Fruit fly (Drosophila melanogaster) whole organism, prepupa: ENCODE data around the gene CG7183.
A peak's percentile ranks its signal among the peaks of the same experiment; 100 is the strongest.

ENCODE experiments used
- Blimp-1 ChIP-seq: fragments of 200-800 bp; sonication (Bioruptor generic); optimal IDR thresholded peaks from 3 replicates; lab custom pipeline; 2017; ENCODE audit warnings: missing biosample characterization, missing genetic modification characterization, mild to moderate bottlenecking, moderate library complexity, missing genetic modification reagents
- CG10669 ChIP-seq: fragments of 200-800 bp; sonication (Bioruptor generic); optimal IDR thresholded peaks from 3 replicates; lab custom pipeline; 2018; ENCODE audit warnings: missing biosample characterization, mild to moderate bottlenecking, missing genetic modification characterization, moderate library complexity
- CG11294 ChIP-seq: fragments of 200-800 bp; sonication (Bioruptor generic); IDR thresholded peaks from 2 replicates; pipeline ENCODE4 v1.3.6; 2022; ENCODE audit warnings: missing biosample characterization, missing genetic modification characterization
- CG11762 ChIP-seq: fragments of 200-800 bp; sonication (Bioruptor generic); optimal IDR thresholded peaks from 3 replicates; lab custom pipeline; 2016; ENCODE audit warnings: missing biosample characterization, missing genetic modification characterization; ENCODE audit not compliant: insufficient read depth
- CG1621 ChIP-seq: fragments of 200-800 bp; sonication (Bioruptor generic); optimal IDR thresholded peaks from 3 replicates; lab custom pipeline; 2018; ENCODE audit warnings: missing biosample characterization, mild to moderate bottlenecking, missing genetic modification characterization
- CG16779 ChIP-seq: fragments of 200-800 bp; sonication (Bioruptor generic); optimal IDR thresholded peaks from 3 replicates; lab custom pipeline; 2017; ENCODE audit warnings: missing biosample characterization, mild to moderate bottlenecking, missing genetic modification characterization
- CG3032 ChIP-seq: fragments of 200-800 bp; optimal IDR thresholded peaks from 2 replicates; lab custom pipeline; 2019; ENCODE audit warnings: missing biosample characterization, mild to moderate bottlenecking, missing genetic modification characterization, moderate library complexity
- CG31627 ChIP-seq: fragments of 200-800 bp; sonication (Bioruptor generic); optimal IDR thresholded peaks from 3 replicates; lab custom pipeline; 2016; ENCODE audit warnings: missing biosample characterization, missing genetic modification characterization
- CG32006 ChIP-seq: fragments of 200-800 bp; sonication (Bioruptor generic); optimal IDR thresholded peaks from 3 replicates; lab custom pipeline; 2017; ENCODE audit warnings: missing biosample characterization, mild to moderate bottlenecking, missing genetic modification characterization
- CG34406 ChIP-seq: fragments of 200-800 bp; sonication (Bioruptor generic); optimal IDR thresholded peaks from 3 replicates; lab custom pipeline; 2016; ENCODE audit warnings: missing biosample characterization, missing genetic modification characterization
- CG4318 ChIP-seq: fragments of 200-800 bp; sonication (Bioruptor generic); optimal IDR thresholded peaks from 3 replicates; lab custom pipeline; 2017; ENCODE audit warnings: missing biosample characterization, mild to moderate bottlenecking, missing genetic modification characterization
- CG6163 ChIP-seq: fragments of 200-800 bp; sonication (Bioruptor generic); IDR thresholded peaks from 3 replicates; pipeline ENCODE4 v1.3.6; 2022; ENCODE audit warnings: missing biosample characterization, missing genetic modification characterization
- CG6276 ChIP-seq: fragments of 200-800 bp; sonication (Bioruptor generic); optimal IDR thresholded peaks from 2 replicates; lab custom pipeline; 2017; ENCODE audit warnings: missing biosample characterization, mild to moderate bottlenecking, missing genetic modification characterization
- CG6792 ChIP-seq: fragments of 200-800 bp; sonication (Bioruptor generic); optimal IDR thresholded peaks from 3 replicates; lab custom pipeline; 2016; ENCODE audit warnings: missing biosample characterization, missing genetic modification characterization
- CG6808 ChIP-seq: fragments of 200-800 bp; sonication (Bioruptor generic); optimal IDR thresholded peaks from 3 replicates; lab custom pipeline; 2017; ENCODE audit warnings: missing biosample characterization, missing genetic modification characterization, mild to moderate bottlenecking, moderate library complexity, missing genetic modification reagents
- CG6854 ChIP-seq: fragments of 200-800 bp; sonication (Bioruptor generic); optimal IDR thresholded peaks from 2 replicates; lab custom pipeline; 2017; ENCODE audit warnings: missing biosample characterization, mild to moderate bottlenecking, missing genetic modification characterization
- CG7368 ChIP-seq: fragments of 200-800 bp; sonication (Bioruptor generic); optimal IDR thresholded peaks from 3 replicates; lab custom pipeline; 2016; ENCODE audit warnings: missing biosample characterization, missing genetic modification characterization
- CG8119 ChIP-seq: fragments of 200-800 bp; sonication (Bioruptor generic); IDR thresholded peaks from 3 replicates; pipeline ENCODE4 v1.3.6; 2022; ENCODE audit warnings: missing biosample characterization, missing genetic modification characterization
- CG9139 ChIP-seq: fragments of 200-800 bp; sonication (Bioruptor generic); optimal IDR thresholded peaks from 3 replicates; lab custom pipeline; 2017; ENCODE audit warnings: missing biosample characterization, mild to moderate bottlenecking, missing genetic modification characterization
- Eip75B ChIP-seq: fragments of 200-800 bp; sonication (Bioruptor generic); optimal IDR thresholded peaks from 3 replicates; lab custom pipeline; 2016; ENCODE audit warnings: missing biosample characterization, missing genetic modification characterization
- Eip78C ChIP-seq: fragments of 200-800 bp; sonication (Bioruptor generic); peaks from one replicate; lab custom pipeline; 2016; ENCODE audit warnings: missing biosample characterization, missing genetic modification characterization
- Eip93F ChIP-seq: fragments of 200-800 bp; sonication (Bioruptor generic); optimal IDR thresholded peaks from 2 replicates; lab custom pipeline; 2016; ENCODE audit warnings: missing biosample characterization, mild to moderate bottlenecking, missing genetic modification characterization
- Ets21C ChIP-seq: fragments of 200-800 bp; sonication (Bioruptor generic); optimal IDR thresholded peaks from 3 replicates; lab custom pipeline; 2016; ENCODE audit warnings: missing biosample characterization, missing genetic modification characterization
- Gug ChIP-seq: fragments of 200-800 bp; sonication (Bioruptor generic); IDR thresholded peaks from 2 replicates; pipeline ENCODE4 v1.3.6; 2022; ENCODE audit warnings: missing biosample characterization, missing genetic modification characterization
- Hr38 ChIP-seq: sonication (Bioruptor generic); optimal IDR thresholded peaks from 2 replicates; lab custom pipeline; 2016; ENCODE audit warnings: missing biosample characterization, missing genetic modification characterization
- Hr39 ChIP-seq: fragments of 200-800 bp; sonication (Bioruptor generic); optimal IDR thresholded peaks from 2 replicates; lab custom pipeline; 2016; ENCODE audit warnings: missing biosample characterization, missing genetic modification characterization
- Lpt ChIP-seq: fragments of 200-800 bp; sonication (Bioruptor generic); optimal IDR thresholded peaks from 3 replicates; lab custom pipeline; 2016; ENCODE audit warnings: missing biosample characterization, missing genetic modification characterization
- Smox ChIP-seq: fragments of 200-800 bp; sonication (Bioruptor generic); optimal IDR thresholded peaks from 3 replicates; lab custom pipeline; 2016; ENCODE audit warnings: missing biosample characterization, missing genetic modification characterization
- Sox102F ChIP-seq: fragments of 200-800 bp; sonication (Bioruptor generic); optimal IDR thresholded peaks from 2 replicates; lab custom pipeline; 2016; ENCODE audit warnings: missing biosample characterization, mild to moderate bottlenecking, missing genetic modification characterization
- Sox14 ChIP-seq: fragments of 200-800 bp; sonication (Bioruptor generic); optimal IDR thresholded peaks from 3 replicates; lab custom pipeline; 2016; ENCODE audit warnings: missing biosample characterization, missing genetic modification characterization
- Sox15 ChIP-seq: fragments of 200-800 bp; sonication (Bioruptor generic); optimal IDR thresholded peaks from 3 replicates; lab custom pipeline; 2016; ENCODE audit warnings: missing biosample characterization, missing genetic modification characterization
- cyc ChIP-seq: fragments of 200-800 bp; sonication (Bioruptor generic); optimal IDR thresholded peaks from 3 replicates; lab custom pipeline; 2016; ENCODE audit warnings: missing biosample characterization, missing genetic modification characterization
- dsx ChIP-seq: fragments of 200-800 bp; optimal IDR thresholded peaks from 3 replicates; lab custom pipeline; 2019; ENCODE audit warnings: missing biosample characterization, mild to moderate bottlenecking, missing genetic modification characterization, moderate library complexity; ENCODE audit not compliant: poor library complexity, severe bottlenecking
- esn ChIP-seq: fragments of 200-800 bp; sonication (Bioruptor generic); optimal IDR thresholded peaks from 2 replicates; lab custom pipeline; 2016; ENCODE audit warnings: missing biosample characterization, mild to moderate bottlenecking, missing genetic modification characterization, moderate library complexity
- fd59A ChIP-seq: fragments of 200-800 bp; sonication (Bioruptor generic); optimal IDR thresholded peaks from 2 replicates; lab custom pipeline; 2017; ENCODE audit warnings: missing biosample characterization, mild to moderate bottlenecking, missing genetic modification characterization, missing genetic modification reagents
- fd85E ChIP-seq: fragments of 200-800 bp; sonication (Bioruptor generic); optimal IDR thresholded peaks from 3 replicates; lab custom pipeline; 2016; ENCODE audit warnings: missing biosample characterization, missing genetic modification characterization
- fkh ChIP-seq: fragments of 200-800 bp; sonication (Bioruptor generic); optimal IDR thresholded peaks from 3 replicates; lab custom pipeline; 2017; ENCODE audit warnings: missing biosample characterization, mild to moderate bottlenecking, missing genetic modification characterization, moderate library complexity
- net ChIP-seq: fragments of 200-800 bp; sonication (Bioruptor generic); optimal IDR thresholded peaks from 3 replicates; lab custom pipeline; 2016; ENCODE audit warnings: missing biosample characterization, missing genetic modification characterization
- pdm3 ChIP-seq: fragments of 200-800 bp; sonication (Bioruptor generic); optimal IDR thresholded peaks from 3 replicates; lab custom pipeline; 2016; ENCODE audit warnings: missing biosample characterization, missing genetic modification characterization
- salr ChIP-seq, 2 experiments: fragments of 200-800 bp; sonication (Bioruptor generic); optimal IDR thresholded peaks; 3 replicates each; lab custom pipeline; 2016 to 2018; ENCODE audit warnings: missing biosample characterization in 2 of 2, missing genetic modification characterization in 2 of 2, mild to moderate bottlenecking in 1 of 2
- spab ChIP-seq: fragments of 200-800 bp; sonication (Bioruptor generic); optimal IDR thresholded peaks from 2 replicates; lab custom pipeline; 2017; ENCODE audit warnings: missing biosample characterization, mild to moderate bottlenecking, missing genetic modification characterization, missing genetic modification reagents
- ss ChIP-seq, 2 experiments: fragments of 200-800 bp; sonication (Bioruptor generic); optimal IDR thresholded peaks; 2 replicates in 1 of 2; 3 replicates in 1 of 2; lab custom pipeline; 2017 to 2018; ENCODE audit warnings: mild to moderate bottlenecking in 2 of 2, missing biosample characterization in 2 of 2, missing genetic modification characterization in 2 of 2, moderate library complexity in 1 of 2
- svp ChIP-seq: fragments of 200-800 bp; sonication (Bioruptor generic); peaks from one replicate; lab custom pipeline; 2016; ENCODE audit warnings: missing biosample characterization, missing genetic modification characterization
- topi ChIP-seq: fragments of 200-800 bp; sonication (Bioruptor generic); optimal IDR thresholded peaks from 3 replicates; lab custom pipeline; 2016; ENCODE audit warnings: missing biosample characterization, missing genetic modification characterization
- vri ChIP-seq: fragments of 200-800 bp; sonication (Bioruptor generic); optimal IDR thresholded peaks from 3 replicates; lab custom pipeline; 2016; ENCODE audit warnings: missing biosample characterization, mild to moderate bottlenecking, missing genetic modification characterization

Gene CG7183

DNA sequence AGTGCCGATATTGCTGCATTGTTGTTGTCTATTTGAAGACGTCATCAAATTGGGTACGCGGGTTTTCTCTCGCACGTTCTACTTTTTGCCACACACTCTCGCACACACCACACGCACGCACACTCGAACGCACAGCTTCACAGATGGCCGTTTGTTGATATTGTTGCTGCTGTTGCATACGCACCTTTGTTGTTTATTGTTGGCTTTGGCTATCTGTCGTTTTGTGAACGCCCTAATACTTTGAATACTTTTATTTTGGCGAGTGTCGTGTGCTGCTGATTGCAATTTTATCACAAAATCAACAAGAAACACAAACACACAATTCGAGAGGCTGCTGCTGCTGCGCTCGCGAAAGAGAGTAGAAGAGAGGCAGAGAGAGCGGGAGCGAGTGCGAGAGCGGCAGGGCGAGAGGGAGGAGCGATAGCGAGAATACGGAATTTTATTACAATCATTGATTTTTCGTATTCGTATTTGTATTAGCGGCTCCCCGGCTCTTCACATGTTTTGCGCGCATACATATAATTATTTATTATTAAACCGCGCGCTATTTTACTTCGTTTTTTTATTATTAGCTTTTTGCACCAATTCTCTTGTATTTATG, 21.9 kb downstream of the CG7183 start (continued):
- TF ChIP-seq cyc (GFP tag; lab: Kevin White, UChicago): no peak

DNA sequence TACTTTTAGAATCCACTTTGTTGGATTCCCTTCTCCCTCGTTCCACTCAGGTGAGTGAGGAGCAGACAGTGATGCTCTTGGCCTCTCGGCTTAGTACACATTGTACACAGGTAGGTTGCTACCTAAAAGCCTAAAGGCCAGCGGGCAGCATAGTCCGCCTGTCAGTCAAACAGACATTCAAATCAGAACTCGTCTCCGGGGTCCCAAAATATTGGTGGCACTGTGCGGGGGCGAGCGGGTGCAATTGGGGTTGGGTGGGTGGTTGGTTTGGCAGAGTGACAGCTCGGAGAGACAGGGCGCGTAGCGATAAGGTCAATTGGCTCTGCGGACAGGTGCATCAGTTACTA, 22.7 kb downstream of the CG7183 start:
- TF ChIP-seq CG31627 (GFP tag; lab: Kevin White, UChicago): no peak

DNA sequence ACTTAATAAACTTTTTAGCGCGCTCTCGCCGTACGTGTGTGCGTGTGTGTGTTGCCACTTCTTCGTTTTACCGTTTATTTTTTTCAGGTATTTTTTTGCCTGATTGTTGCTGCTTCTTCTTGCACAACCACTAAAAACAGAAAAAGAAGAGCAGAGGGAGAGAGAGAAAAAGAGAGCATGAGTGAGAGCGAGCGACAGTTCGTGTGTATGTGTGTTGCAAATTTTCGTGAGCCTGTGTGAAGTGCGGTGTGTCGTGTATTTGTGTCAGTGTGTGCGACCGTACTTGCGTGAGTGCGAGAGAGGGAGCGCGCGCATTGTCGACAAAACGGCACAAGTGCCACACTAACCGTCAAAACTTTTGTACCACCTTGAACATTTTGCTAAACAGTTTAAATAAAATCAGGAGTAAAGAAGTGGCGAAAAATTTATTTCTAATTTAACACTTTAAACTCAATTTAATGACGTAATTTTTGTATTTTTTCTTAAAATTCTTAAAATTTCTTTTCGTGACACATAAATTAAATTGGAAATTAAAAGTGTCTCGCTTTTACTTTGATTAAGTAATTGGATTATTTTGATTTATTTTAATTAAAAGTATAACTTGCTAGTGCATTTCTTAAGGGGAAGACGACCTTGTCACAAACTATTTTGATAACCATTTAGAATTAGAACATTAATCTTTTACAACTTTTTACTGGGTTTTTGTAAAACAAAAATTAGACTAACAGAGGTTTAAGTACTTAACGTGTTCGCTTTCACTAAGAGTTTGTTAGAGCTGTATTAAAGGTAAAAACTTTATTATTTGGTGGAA, 23.3 kb downstream of the CG7183 start:
- peak; percentile 34 for TF ChIP-seq fd59A (GFP tag; lab: Kevin White, UChicago)
- TF ChIP-seq CG31627 (GFP tag; lab: Kevin White, UChicago): peak; percentile 58
- TF ChIP-seq Ets21C (GFP tag; lab: Kevin White, UChicago): peak; percentile 41
- peak; percentile 45 for TF ChIP-seq Hr39 (GFP tag; lab: Kevin White, UChicago)
- TF ChIP-seq Eip75B: peak; percentile 42
- TF ChIP-seq salr (GFP tag; optimal IDR thresholded peaks at IDR 0.05; lab: Kevin White, UChicago): peak; percentile 64 to 75
- TF ChIP-seq CG7368: peak; percentile 10
- peak; percentile 25 for TF ChIP-seq CG6792 (GFP tag; lab: Kevin White, UChicago)
- peak; percentile 77 for TF ChIP-seq vri (GFP tag; lab: Kevin White, UChicago)
- peak; percentile 92 for TF ChIP-seq CG9139 (GFP tag; lab: Kevin White, UChicago)
- TF ChIP-seq CG34406 (GFP tag; lab: Kevin White, UChicago): peak; percentile 23
- no peak for TF ChIP-seq CG6163
- peak; percentile 79 for TF ChIP-seq spab (GFP tag; lab: Kevin White, UChicago)
- TF ChIP-seq CG11762 (GFP tag; lab: Kevin White, UChicago): no peak
- no peak for TF ChIP-seq CG8119 (GFP tag; lab: Robert Waterston, UW)
- peak; percentile 63 for TF ChIP-seq Smox
- peak; percentile 50 for TF ChIP-seq Sox102F (GFP tag; lab: Kevin White, UChicago)
- TF ChIP-seq CG1621: peak; percentile 91
- TF ChIP-seq topi (GFP tag; lab: Kevin White, UChicago): peak; percentile 54
- peak; percentile 76 for TF ChIP-seq CG3032 (tag; lab: Kevin White, UChicago)
- no peak for TF ChIP-seq Gug (GFP tag; lab: Robert Waterston, UW)
- TF ChIP-seq dsx (GFP tag; lab: Kevin White, UChicago): peak; percentile 86
- TF ChIP-seq ss (GFP tag; optimal IDR thresholded peaks at IDR 0.05; lab: Kevin White, UChicago): peak; percentile 95 to 96
- peak; percentile 53 for TF ChIP-seq CG4318
- no peak for TF ChIP-seq CG11294 (GFP tag; lab: Robert Waterston, UW)
- TF ChIP-seq Sox14 (GFP tag; lab: Kevin White, UChicago): peak; percentile 59
- peak; percentile 17 for TF ChIP-seq fkh
- peak; percentile 49 for TF ChIP-seq Sox15
- TF ChIP-seq CG10669 (GFP tag; lab: Kevin White, UChicago): peak; percentile 65
- TF ChIP-seq cyc (GFP tag; lab: Kevin White, UChicago): peak; percentile 17
- peak; percentile 74 for TF ChIP-seq esn (GFP tag; lab: Kevin White, UChicago)
- TF ChIP-seq Lpt (GFP tag; lab: Kevin White, UChicago): peak; percentile 79
- peak; percentile 67 for TF ChIP-seq CG32006 (GFP tag; lab: Kevin White, UChicago)
- peak; percentile 96 for TF ChIP-seq CG6276
- peak; percentile 65 for TF ChIP-seq pdm3 (GFP tag; lab: Kevin White, UChicago)
- TF ChIP-seq CG6854 (GFP tag; lab: Kevin White, UChicago): peak; percentile 86
- TF ChIP-seq Hr38 (GFP tag; lab: Kevin White, UChicago): no peak
- TF ChIP-seq Blimp-1 (GFP tag; lab: Kevin White, UChicago): peak; percentile 11
- TF ChIP-seq CG16779 (tag; lab: Kevin White, UChicago): peak; percentile 92
- peak; percentile 33 for TF ChIP-seq fd85E (GFP tag; lab: Kevin White, UChicago)
- peak; percentile 81 for TF ChIP-seq net (GFP tag; lab: Kevin White, UChicago)
- TF ChIP-seq CG6808 (GFP tag; lab: Kevin White, UChicago): peak; percentile 86
- TF ChIP-seq Eip93F (GFP tag; lab: Kevin White, UChicago): peak; percentile 77
- peak; percentile 88 for TF ChIP-seq Eip78C (GFP tag; lab: Kevin White, UChicago)
- peak; percentile 82 for TF ChIP-seq svp
